Worm (Caenorhabditis elegans) whole organism, mixed stage, embryonic: ENCODE results near the gene F28F8.7.

Source experiments
- blmp-1 ChIP-seq: fragments of 150-350 bp; optimal IDR thresholded peaks from 2 replicates; lab custom pipeline; 2014; ENCODE audit warnings: missing biosample characterization, missing genetic modification characterization
- ceh-39 ChIP-seq: fragments of 150-350 bp; optimal IDR thresholded peaks from 2 replicates; lab custom pipeline; 2014; ENCODE audit warnings: missing biosample characterization, missing genetic modification characterization
- elt-3 ChIP-seq: fragments of 150-350 bp; optimal IDR thresholded peaks from 2 replicates; lab custom pipeline; 2014; ENCODE audit warnings: missing biosample characterization, missing genetic modification characterization
- unc-39 ChIP-seq: fragments of 150-350 bp; optimal IDR thresholded peaks from 2 replicates; lab custom pipeline; 2014; ENCODE audit warnings: missing biosample characterization, missing genetic modification characterization
- unc-62 ChIP-seq: fragments of 150-350 bp; optimal IDR thresholded peaks from 2 replicates; lab custom pipeline; 2014; ENCODE audit warnings: missing biosample characterization, missing genetic modification reagents, missing genetic modification characterization

ce11 chrV:15625561-15625960, 35.1 kb upstream of the F28F8.7 start, which contains the start of gene C55A1.11:
- TF ChIP-seq elt-3 (tag; lab: Kevin White, UChicago) (no peak), unc-62 (GFP tag; lab: Kevin White, UChicago) (no peak), blmp-1 (tag; lab: Kevin White, UChicago) (no peak), ceh-39 (tag; lab: Kevin White, UChicago) (no peak), unc-39 (tag; lab: Kevin White, UChicago) (no peak)
